Worm (Caenorhabditis elegans) whole organism, L4/young adult: Measurements from ENCODE around the gene rars-1.

Experiments
- W03F9.2 ChIP-seq: fragments of 150-350 bp; optimal IDR thresholded peaks from 2 replicates; lab custom pipeline; 2014; ENCODE audit warnings: missing biosample characterization, missing genetic modification characterization
- dao-5 ChIP-seq: sonication (generic microtip); optimal IDR thresholded peaks from 2 replicates; lab custom pipeline; 2016; ENCODE audit warnings: missing genotype, missing genetic modification characterization, moderate library complexity, missing compliant biosample characterization
- him-1 ChIP-seq: sonication (generic microtip); optimal IDR thresholded peaks from 2 replicates; lab custom pipeline; 2016; ENCODE audit warnings: missing genotype, missing genetic modification reagents, missing genetic modification characterization, missing compliant biosample characterization

ce11 chrIII:4961281-4961680 is 44.3 kb upstream of the rars-1 start:
- TF ChIP-seq dao-5 = no peak
- no peak for TF ChIP-seq him-1 (tag; lab: Kevin White, UChicago)
- no peak for TF ChIP-seq W03F9.2 (tag; lab: Kevin White, UChicago)
